Worm (Caenorhabditis elegans) whole organism, L4 larva: Measurements from ENCODE around the gene F43C11.12.

Source experiments
- T20F7.1 ChIP-seq: fragments of 200-800 bp; sonication (Bioruptor generic); optimal IDR thresholded peaks from 2 replicates; lab custom pipeline; 2018; ENCODE audit warnings: mild to moderate bottlenecking, missing genetic modification characterization, missing compliant biosample characterization
- Y75B8A.6 ChIP-seq: fragments of 200-800 bp; sonication (Bioruptor generic); IDR thresholded peaks from 2 replicates; pipeline ENCODE4 v1.3.6; 2022; ENCODE audit warnings: missing genetic modification reagents, missing genetic modification characterization, missing compliant biosample characterization
- aha-1 ChIP-seq: fragments of 150-350 bp; peaks from one replicate; lab custom pipeline; 2014; ENCODE audit warnings: missing biosample characterization, missing genetic modification characterization
- daf-16 ChIP-seq, 3 experiments: sonication (generic microtip); optimal IDR thresholded peaks; 2 replicates each; lab custom pipeline; 2016 to 2017; ENCODE audit warnings: missing genetic modification characterization in 3 of 3, missing genetic modification reagents in 3 of 3, mild to moderate bottlenecking in 2 of 3, missing compliant biosample characterization in 2 of 3, missing biosample characterization in 1 of 3, moderate library complexity in 1 of 3
- daf-8 ChIP-seq: fragments of 200-800 bp; sonication (Bioruptor generic); IDR thresholded peaks from 2 replicates; pipeline ENCODE4 v1.3.6; 2022; ENCODE audit warnings: missing genetic modification characterization, missing compliant biosample characterization
- dmd-6 ChIP-seq: fragments of 200-800 bp; sonication (Bioruptor generic); IDR thresholded peaks from 2 replicates; pipeline ENCODE4 v1.3.6; 2022; ENCODE audit warnings: missing genetic modification reagents, missing genetic modification characterization, missing compliant biosample characterization
- dpl-1 ChIP-seq: fragments of 150-350 bp; optimal IDR thresholded peaks from 2 replicates; lab custom pipeline; 2014; ENCODE audit warnings: missing biosample characterization, missing genetic modification reagents, missing genetic modification characterization
- dve-1 ChIP-seq: sonication (generic microtip); optimal IDR thresholded peaks from 2 replicates; lab custom pipeline; 2017; ENCODE audit warnings: antibody characterized with exemption, mild to moderate bottlenecking, missing genetic modification characterization, missing compliant biosample characterization; ENCODE audit not compliant: insufficient read depth
- hlh-11 ChIP-seq: fragments of 200-800 bp; sonication (Bioruptor generic); optimal IDR thresholded peaks from 2 replicates; lab custom pipeline; 2018; ENCODE audit warnings: mild to moderate bottlenecking, missing genetic modification characterization, missing compliant biosample characterization
- hlh-30 ChIP-seq: sonication (generic microtip); optimal IDR thresholded peaks from 2 replicates; lab custom pipeline; 2017; ENCODE audit warnings: antibody characterized with exemption, mild to moderate bottlenecking, missing genetic modification characterization, missing compliant biosample characterization; ENCODE audit not compliant: insufficient read depth
- lsy-2 ChIP-seq, 2 experiments: fragments of 150-350 bp in 1 of 2; sonication (generic microtip) in 1 of 2; optimal IDR thresholded peaks; 2 replicates each; lab custom pipeline; 2014 to 2017; ENCODE audit warnings: missing biosample characterization in 2 of 2, missing genetic modification characterization in 2 of 2
- mes-2 ChIP-seq: sonication (generic microtip); optimal IDR thresholded peaks from 2 replicates; lab custom pipeline; 2016; ENCODE audit warnings: missing genotype, mild to moderate bottlenecking, missing genetic modification characterization, missing compliant biosample characterization; ENCODE audit not compliant: poor library complexity, severe bottlenecking
- mxl-3 ChIP-seq: fragments of 200-800 bp; sonication (Bioruptor generic); optimal IDR thresholded peaks from 2 replicates; lab custom pipeline; 2018; ENCODE audit warnings: mild to moderate bottlenecking, missing genetic modification characterization, missing compliant biosample characterization
- nhr-237 ChIP-seq: sonication (generic microtip); optimal IDR thresholded peaks from 2 replicates; lab custom pipeline; 2017; ENCODE audit warnings: missing biosample characterization, missing genetic modification characterization
- nhr-28 ChIP-seq: fragments of 150-350 bp; optimal IDR thresholded peaks from 2 replicates; lab custom pipeline; 2014; ENCODE audit warnings: missing biosample characterization, missing genetic modification characterization
- nhr-41 ChIP-seq: fragments of 200-800 bp; sonication (Bioruptor generic); IDR thresholded peaks from 2 replicates; pipeline ENCODE4 v1.3.6; 2022; ENCODE audit warnings: missing genetic modification reagents, missing genetic modification characterization, missing compliant biosample characterization
- php-3 ChIP-seq: fragments of 200-800 bp; sonication (Bioruptor generic); IDR thresholded peaks from 2 replicates; pipeline ENCODE4 v1.3.6; 2022; ENCODE audit warnings: missing genetic modification reagents, missing genetic modification characterization, missing compliant biosample characterization
- pqm-1 ChIP-seq: sonication (generic microtip); optimal IDR thresholded peaks from 2 replicates; lab custom pipeline; 2017; ENCODE audit warnings: missing biosample characterization, missing genetic modification characterization
- spr-3 ChIP-seq: fragments of 200-800 bp; sonication (Bioruptor generic); optimal IDR thresholded peaks from 2 replicates; lab custom pipeline; 2018; ENCODE audit warnings: mild to moderate bottlenecking, missing genetic modification characterization, missing compliant biosample characterization
- unc-62 ChIP-seq, 3 experiments: fragments of 150-350 bp in 1 of 3; sonication (generic microtip); optimal IDR thresholded peaks in 2 of 3; peaks in 1 of 3; 1 replicate in 1 of 3; 2 replicates in 2 of 3; lab custom pipeline; 2014 to 2017; ENCODE audit warnings: missing biosample characterization in 3 of 3, missing genetic modification characterization in 3 of 3, missing genetic modification reagents in 3 of 3, missing genotype in 1 of 3
- zip-2 ChIP-seq: fragments of 150-350 bp; optimal IDR thresholded peaks from 2 replicates; lab custom pipeline; 2014; ENCODE audit warnings: missing biosample characterization, missing genetic modification characterization
- ztf-7 ChIP-seq: fragments of 150-350 bp; optimal IDR thresholded peaks from 2 replicates; lab custom pipeline; 2014; ENCODE audit warnings: missing biosample characterization, missing genetic modification characterization

The F43C11.12 gene

ce11 chrII:2320097-2320496 is 46.4 kb downstream of the F43C11.12 start, which contains the start of gene ZK1240.3:
Gene ZK1240.3, plus strand, starts transcription at chrII:2320334.
- no peak for TF ChIP-seq hlh-30
- no peak for TF ChIP-seq daf-16 (GFP tag; optimal IDR thresholded peaks at IDR 0.05; lab: Kevin White, UChicago)
- TF ChIP-seq daf-16 (tag; optimal IDR thresholded peaks at IDR 0.05; lab: Kevin White, UChicago), result peak; percentile 62
- no peak for TF ChIP-seq mes-2 (tag; lab: Kevin White, UChicago)
- TF ChIP-seq aha-1, result peak; percentile 80
- TF ChIP-seq Y75B8A.6 (GFP tag; lab: Robert Waterston, UW), result no peak
- TF ChIP-seq dve-1, result peak; percentile 23
- no peak for TF ChIP-seq spr-3 (GFP tag; lab: Kevin White, UChicago)
- TF ChIP-seq nhr-41 (GFP tag; lab: Robert Waterston, UW), result peak; percentile 55; the same call in 1 of the 2 replicates
- TF ChIP-seq dmd-6, result peak; percentile 69
- TF ChIP-seq dpl-1 (GFP tag; lab: Kevin White, UChicago), result no peak
- TF ChIP-seq zip-2 (tag; lab: Kevin White, UChicago), result no peak
- 0 out of 2 replicates have a peak, but pooled peaks have one; percentile 48 for TF ChIP-seq php-3 (GFP tag; lab: Robert Waterston, UW)
- TF ChIP-seq pqm-1, result peak; percentile 91
- no peak for TF ChIP-seq mxl-3 (GFP tag; lab: Kevin White, UChicago)
- no peak for TF ChIP-seq ztf-7 (tag; lab: Kevin White, UChicago)
- no peak for TF ChIP-seq nhr-237 (tag; lab: Kevin White, UChicago)
- TF ChIP-seq hlh-11 (tag; lab: Kevin White, UChicago), result peak; percentile 58
- peak in 1 of 2 experiments; percentile 37 for TF ChIP-seq unc-62 (GFP tag; optimal IDR thresholded peaks at IDR 0.05 in 1 of 2; lab: Kevin White, UChicago)
- TF ChIP-seq unc-62 (tag; optimal IDR thresholded peaks at IDR 0.05; lab: Kevin White, UChicago), result no peak
- peak; percentile 32 for TF ChIP-seq T20F7.1 (GFP tag; lab: Kevin White, UChicago)
- peak; percentile 78 for TF ChIP-seq nhr-28 (tag; lab: Kevin White, UChicago)

- 0 out of 2 replicates have a peak, but pooled peaks have one; percentile 14 for TF ChIP-seq dmd-6
- TF ChIP-seq php-3 (GFP tag; lab: Robert Waterston, UW), result peak; percentile 9; the same call in 1 of the 2 replicates
- peak; percentile 76 for TF ChIP-seq pqm-1
- TF ChIP-seq lsy-2 (tag; optimal IDR thresholded peaks at IDR 0.05; lab: Kevin White, UChicago), result no peak
- TF ChIP-seq aha-1, result peak; percentile 22
- TF ChIP-seq unc-62 (GFP tag; optimal IDR thresholded peaks at IDR 0.05 in 1 of 2; lab: Kevin White, UChicago), result peak in 1 of 2 experiments; percentile 72
- TF ChIP-seq unc-62 (tag; optimal IDR thresholded peaks at IDR 0.05; lab: Kevin White, UChicago), result no peak
- no peak for TF ChIP-seq mxl-3 (GFP tag; lab: Kevin White, UChicago)
- peak; percentile 26 for TF ChIP-seq nhr-28 (tag; lab: Kevin White, UChicago)
- TF ChIP-seq daf-8 (GFP tag; lab: Robert Waterston, UW), result no peak
Observed at ce11 chrII:2317883-2318357, 48.6 kb downstream of the F43C11.12 start, which contains the start of the genes ZK1240.5 and ZK1240.9. Gene ZK1240.5, minus strand, starts transcription at chrII:2317933. Gene ZK1240.9, plus strand, starts transcription at chrII:2318189.
